Worm (Caenorhabditis elegans): ENCODE data around the gene ZK470.4.

DNA sequence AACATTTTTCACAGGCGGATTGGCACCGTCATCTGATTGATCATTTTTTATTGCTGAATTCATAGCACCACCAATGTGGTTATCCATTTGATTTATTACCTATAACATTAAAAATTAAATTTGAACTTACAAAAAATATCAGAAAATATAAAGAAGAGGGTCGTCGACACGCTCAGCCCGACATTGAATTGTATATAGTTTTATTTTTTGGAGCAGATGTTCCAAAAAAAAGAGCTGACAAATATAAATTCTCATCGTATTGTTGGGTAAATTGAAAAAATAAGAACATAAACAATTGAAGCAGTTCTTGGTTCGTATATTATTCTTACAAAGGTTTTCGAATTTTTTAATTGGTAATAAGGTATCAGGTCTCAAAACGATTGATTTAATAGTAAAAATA, 35.1 kb downstream of the ZK470.4 start, which contains the start of gene R02E4.1:
- no peak for TF ChIP-seq ceh-36 (tag; optimal IDR thresholded peaks at IDR 0.05)
- TF ChIP-seq ama-1 (optimal IDR thresholded peaks at IDR 0.05), result no peak
- TF ChIP-seq flt-1 (GFP tag; IDR thresholded peaks at IDR 0.05), result no peak
- no peak for TF ChIP-seq hmbx-1 (tag; optimal IDR thresholded peaks at IDR 0.05)
- no peak for TF ChIP-seq pes-1 (GFP tag; IDR thresholded peaks at IDR 0.05)
- no peak for TF ChIP-seq hnd-1 (tag; optimal IDR thresholded peaks at IDR 0.05)
- no peak for TF ChIP-seq tbx-11 (GFP tag; IDR thresholded peaks at IDR 0.05)
- no peak for TF ChIP-seq tbx-37 (GFP tag; conservative IDR thresholded peaks at IDR 0.05)
- no peak for TF ChIP-seq aly-1 (tag; optimal IDR thresholded peaks at IDR 0.05)
- no peak for TF ChIP-seq hmg-4 (GFP tag; optimal IDR thresholded peaks at IDR 0.05)
